Fruit fly (Drosophila melanogaster): ENCODE data around the gene CG34161.
A peak's percentile ranks its signal among the peaks of the same experiment; 100 is the strongest.

Gene CG34161

DNA sequence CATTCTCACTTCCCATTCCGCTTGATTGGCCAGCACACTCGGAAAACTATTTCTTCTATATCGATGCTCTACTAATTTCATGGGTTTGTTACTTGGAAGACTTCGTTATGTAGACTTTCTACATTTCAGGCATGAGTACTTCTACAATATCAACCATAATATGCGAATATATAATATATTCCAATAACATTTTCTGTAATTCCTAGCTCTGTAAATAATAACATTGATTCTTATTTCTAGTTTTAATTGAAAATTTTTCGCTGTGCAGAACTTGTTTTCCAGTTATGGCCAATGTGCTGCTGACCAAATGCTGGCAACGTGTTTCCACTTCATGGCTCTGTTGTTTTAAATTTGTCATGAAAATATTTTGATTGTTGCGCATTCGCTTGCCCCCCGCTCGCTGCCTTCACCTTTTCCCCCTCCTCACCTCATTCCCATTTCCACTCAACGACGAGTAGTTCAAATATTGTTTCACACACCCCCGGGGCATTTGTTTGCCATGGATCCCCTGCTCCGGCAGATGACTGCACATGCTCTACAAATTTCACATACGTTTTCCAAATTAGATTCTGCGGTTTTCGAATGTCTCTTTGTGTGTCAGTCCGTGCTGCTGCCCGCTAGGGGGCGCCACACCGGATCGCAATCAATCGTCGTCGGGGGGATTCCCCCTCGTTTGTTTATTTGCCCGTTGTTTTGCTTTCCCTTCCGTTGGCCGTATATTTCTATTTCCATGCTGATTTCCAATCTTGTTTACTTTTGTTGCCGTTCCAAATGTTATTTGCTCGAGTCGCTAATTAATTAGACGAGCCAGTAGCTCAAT, 33.4 kb upstream of the CG34161 start (continued):
- no peak for TF ChIP-seq Doc2 (GFP tag; IDR thresholded peaks at IDR 0.05)
- no peak for TF ChIP-seq slp2 (GFP tag; optimal IDR thresholded peaks at IDR 0.05)
- TF ChIP-seq Sox100B (GFP tag; optimal IDR thresholded peaks at IDR 0.05), result no peak
- TF ChIP-seq vfl (GFP tag; optimal IDR thresholded peaks at IDR 0.05), result no peak
- no peak for TF ChIP-seq caup (GFP tag; optimal IDR thresholded peaks at IDR 0.05; ENCODE audit: severe bottlenecking)
- no peak for TF ChIP-seq Ets97D (GFP tag; optimal IDR thresholded peaks at IDR 0.05)
- no peak for TF ChIP-seq Eip74EF (GFP tag; optimal IDR thresholded peaks at IDR 0.05)
- TF ChIP-seq CG14965 (GFP tag; optimal IDR thresholded peaks at IDR 0.05; ENCODE audit: borderline replicate concordance), result peak; percentile 96
- no peak for TF ChIP-seq CG13123 (GFP tag; optimal IDR thresholded peaks at IDR 0.05)
- no peak for TF ChIP-seq CG3407 (GFP tag; optimal IDR thresholded peaks at IDR 0.05)
- TF ChIP-seq hth (optimal IDR thresholded peaks at IDR 0.05), result no peak
- no peak for TF ChIP-seq CG3726 (GFP tag; IDR thresholded peaks at IDR 0.05)
- no peak for TF ChIP-seq Bdp1 (GFP tag; optimal IDR thresholded peaks at IDR 0.05)
- TF ChIP-seq hbn (GFP tag; IDR thresholded peaks at IDR 0.05; ENCODE audit: partially characterized antibody), result no peak
- TF ChIP-seq gce (GFP tag; IDR thresholded peaks at IDR 0.05), result no peak
- no peak for TF ChIP-seq CG8765 (GFP tag; IDR thresholded peaks at IDR 0.05)
- no peak for TF ChIP-seq disco-r (GFP tag; optimal IDR thresholded peaks at IDR 0.05)
- TF ChIP-seq CG33557 (GFP tag; optimal IDR thresholded peaks at IDR 0.05), result no peak
- TF ChIP-seq al (GFP tag; IDR thresholded peaks at IDR 0.05), result no peak
- TF ChIP-seq CG11696 (GFP tag; IDR thresholded peaks at IDR 0.05), result no peak
- no peak for TF ChIP-seq nerfin-2 (GFP tag; IDR thresholded peaks at IDR 0.05; ENCODE audit: partially characterized antibody)
- TF ChIP-seq CG12744 (GFP tag; optimal IDR thresholded peaks at IDR 0.05), result no peak
- TF ChIP-seq lab (GFP tag; optimal IDR thresholded peaks at IDR 0.05), result no peak
- TF ChIP-seq tx (GFP tag; optimal IDR thresholded peaks at IDR 0.05), result no peak
- TF ChIP-seq dm (GFP tag; optimal IDR thresholded peaks at IDR 0.05), result no peak
- no peak for TF ChIP-seq Trl (optimal IDR thresholded peaks at IDR 0.05)
- TF ChIP-seq Trl (GFP tag; optimal IDR thresholded peaks at IDR 0.05), result no peak
- TF ChIP-seq CG32772 (GFP tag; IDR thresholded peaks at IDR 0.05), result no peak
- TF ChIP-seq CG7372 (GFP tag; IDR thresholded peaks at IDR 0.05), result no peak
- TF ChIP-seq CG3281 (GFP tag; optimal IDR thresholded peaks at IDR 0.05), result no peak
- no peak for TF ChIP-seq gsb (GFP tag; IDR thresholded peaks at IDR 0.05)
- TF ChIP-seq CG10431 (GFP tag; optimal IDR thresholded peaks at IDR 0.05), result no peak
- no peak for TF ChIP-seq CG18011 (GFP tag; optimal IDR thresholded peaks at IDR 0.05)
- TF ChIP-seq CG8281 (tag; optimal IDR thresholded peaks at IDR 0.05), result no peak
- TF ChIP-seq Ravus (GFP tag; IDR thresholded peaks at IDR 0.05), result no peak
- TF ChIP-seq Doc3 (GFP tag; IDR thresholded peaks at IDR 0.05; ENCODE audit: partially characterized antibody), result no peak
- no peak for TF ChIP-seq CG10147 (GFP tag; optimal IDR thresholded peaks at IDR 0.05)
- TF ChIP-seq CG1792 (GFP tag; optimal IDR thresholded peaks at IDR 0.05), result no peak
- TF ChIP-seq CG4404 (GFP tag; IDR thresholded peaks at IDR 0.05), result no peak
- no peak for TF ChIP-seq CG14441 (GFP tag; IDR thresholded peaks at IDR 0.05)
- TF ChIP-seq Elba2 (GFP tag; optimal IDR thresholded peaks at IDR 0.05), result no peak
- TF ChIP-seq Blimp-1 (GFP tag; optimal IDR thresholded peaks at IDR 0.05), result no peak
- TF ChIP-seq CG34224 (GFP tag; IDR thresholded peaks at IDR 0.05; ENCODE audit: partially characterized antibody), result no peak
- TF ChIP-seq Taf1 (GFP tag; IDR thresholded peaks at IDR 0.05), result no peak
- no peak for TF ChIP-seq ham (GFP tag; IDR thresholded peaks at IDR 0.05)
- no peak for TF ChIP-seq lmd (GFP tag; IDR thresholded peaks at IDR 0.05)
- no peak for TF ChIP-seq CG10543 (GFP tag; optimal IDR thresholded peaks at IDR 0.05)
- TF ChIP-seq otp (GFP tag; IDR thresholded peaks at IDR 0.05), result no peak
- TF ChIP-seq salm (tag; optimal IDR thresholded peaks at IDR 0.05), result no peak
- TF ChIP-seq mam (GFP tag; optimal IDR thresholded peaks at IDR 0.05), result no peak
- no peak for TF ChIP-seq gcm2 (GFP tag; optimal IDR thresholded peaks at IDR 0.05)

All from whole organism, embryonic.